Worm (Caenorhabditis elegans) whole organism, late embryonic: ENCODE measurements around the gene Y39H10B.2.

Source experiments
- C38D4.7 ChIP-seq: fragments of 200-800 bp; sonication (Bioruptor generic); optimal IDR thresholded peaks from 2 replicates; lab custom pipeline; 2018; ENCODE audit warnings: mild to moderate bottlenecking, missing genetic modification characterization, moderate library complexity, missing compliant biosample characterization
- F13H6.1 ChIP-seq: sonication (generic microtip); optimal IDR thresholded peaks from 2 replicates; lab custom pipeline; 2016; ENCODE audit warnings: missing genetic modification characterization, missing compliant biosample characterization
- K09A11.1 ChIP-seq: sonication (generic microtip); optimal IDR thresholded peaks from 2 replicates; lab custom pipeline; 2017; ENCODE audit warnings: antibody characterized with exemption, mild to moderate bottlenecking, missing genetic modification characterization, missing compliant biosample characterization; ENCODE audit not compliant: insufficient read depth
- ahr-1 ChIP-seq: sonication (generic microtip); optimal IDR thresholded peaks from 2 replicates; lab custom pipeline; 2016; ENCODE audit warnings: missing genetic modification characterization, missing compliant biosample characterization
- ceh-18 ChIP-seq: sonication (generic microtip); optimal IDR thresholded peaks from 2 replicates; lab custom pipeline; 2016; ENCODE audit warnings: missing genetic modification characterization, missing compliant biosample characterization
- ceh-22 ChIP-seq: sonication (generic microtip); optimal IDR thresholded peaks from 2 replicates; lab custom pipeline; 2017; ENCODE audit warnings: missing biosample characterization, missing genetic modification characterization
- ceh-30 ChIP-seq: fragments of 150-350 bp; optimal IDR thresholded peaks from 2 replicates; lab custom pipeline; 2014; ENCODE audit warnings: missing biosample characterization, missing genetic modification characterization
- ceh-31 ChIP-seq: sonication (generic microtip); optimal IDR thresholded peaks from 2 replicates; lab custom pipeline; 2016; ENCODE audit warnings: missing genetic modification characterization, missing compliant biosample characterization
- ceh-34 ChIP-seq: sonication (generic microtip); optimal IDR thresholded peaks from 2 replicates; lab custom pipeline; 2016; ENCODE audit warnings: mild to moderate bottlenecking, missing genetic modification characterization, missing compliant biosample characterization
- ceh-45 ChIP-seq: fragments of 200-800 bp; sonication (Bioruptor generic); IDR thresholded peaks from 2 replicates; pipeline ENCODE4 v1.3.6; 2022; ENCODE audit warnings: missing genetic modification reagents, missing genetic modification characterization, missing compliant biosample characterization
- ceh-6 ChIP-seq: fragments of 200-800 bp; sonication (Bioruptor generic); optimal IDR thresholded peaks from 2 replicates; lab custom pipeline; 2018; ENCODE audit warnings: mild to moderate bottlenecking, missing genetic modification characterization, missing compliant biosample characterization
- ceh-9 ChIP-seq: sonication (generic microtip); optimal IDR thresholded peaks from 2 replicates; lab custom pipeline; 2016; ENCODE audit warnings: mild to moderate bottlenecking, missing genetic modification characterization, inconsistent platforms, missing compliant biosample characterization
- dve-1 ChIP-seq: sonication (generic microtip); optimal IDR thresholded peaks from 2 replicates; lab custom pipeline; 2017; ENCODE audit warnings: antibody characterized with exemption, mild to moderate bottlenecking, missing genetic modification characterization, missing compliant biosample characterization
- elt-2 ChIP-seq: sonication (generic microtip); optimal IDR thresholded peaks from 2 replicates; lab custom pipeline; 2016; ENCODE audit warnings: missing genetic modification reagents, missing genetic modification characterization, missing compliant biosample characterization
- elt-4 ChIP-seq: sonication (generic microtip); optimal IDR thresholded peaks from 2 replicates; lab custom pipeline; 2016; ENCODE audit warnings: missing genetic modification characterization, missing compliant biosample characterization
- fkh-10 ChIP-seq: fragments of 150-350 bp; optimal IDR thresholded peaks from 2 replicates; lab custom pipeline; 2014; ENCODE audit warnings: missing biosample characterization, missing genetic modification reagents, missing genetic modification characterization
- fkh-6 ChIP-seq: sonication (generic microtip); optimal IDR thresholded peaks from 2 replicates; lab custom pipeline; 2016; ENCODE audit warnings: missing genetic modification characterization, missing compliant biosample characterization
- gmeb-2 ChIP-seq: sonication (generic microtip); optimal IDR thresholded peaks from 2 replicates; lab custom pipeline; 2016; ENCODE audit warnings: missing genetic modification characterization, inconsistent platforms, missing compliant biosample characterization
- hlh-15 ChIP-seq: sonication (generic microtip); optimal IDR thresholded peaks from 2 replicates; lab custom pipeline; 2016; ENCODE audit warnings: missing genetic modification characterization, missing compliant biosample characterization
- hlh-30 ChIP-seq: sonication (generic microtip); optimal IDR thresholded peaks from 2 replicates; lab custom pipeline; 2017; ENCODE audit warnings: antibody characterized with exemption, missing genetic modification characterization, missing compliant biosample characterization; ENCODE audit not compliant: insufficient read depth
- lin-11 ChIP-seq: fragments of 200-800 bp; sonication (Bioruptor generic); optimal IDR thresholded peaks from 2 replicates; lab custom pipeline; 2018; ENCODE audit warnings: mild to moderate bottlenecking, missing genetic modification characterization, missing compliant biosample characterization
- madf-2 ChIP-seq: sonication (generic microtip); optimal IDR thresholded peaks from 2 replicates; lab custom pipeline; 2017; ENCODE audit warnings: missing genetic modification characterization, missing compliant biosample characterization
- nhr-11 ChIP-seq: fragments of 150-350 bp; optimal IDR thresholded peaks from 2 replicates; lab custom pipeline; 2014; ENCODE audit warnings: missing biosample characterization, missing genetic modification characterization
- npax-4 ChIP-seq: sonication (generic microtip); optimal IDR thresholded peaks from 2 replicates; lab custom pipeline; 2016; ENCODE audit warnings: missing genetic modification characterization, missing compliant biosample characterization
- odd-2 ChIP-seq: sonication (generic microtip); optimal IDR thresholded peaks from 2 replicates; lab custom pipeline; 2017; ENCODE audit warnings: antibody characterized with exemption, mild to moderate bottlenecking, missing genetic modification characterization, missing compliant biosample characterization
- pha-2 ChIP-seq: sonication (generic microtip); optimal IDR thresholded peaks from 2 replicates; lab custom pipeline; 2017; ENCODE audit warnings: mild to moderate bottlenecking, missing genetic modification characterization, missing compliant biosample characterization
- pha-4 ChIP-seq: fragments of 150-350 bp; optimal IDR thresholded peaks from 2 replicates; lab custom pipeline; 2018; ENCODE audit warnings: missing biosample characterization, missing genetic modification reagents, missing genetic modification characterization
- ref-2 ChIP-seq: sonication (generic microtip); optimal IDR thresholded peaks from 2 replicates; lab custom pipeline; 2016; ENCODE audit warnings: missing genetic modification characterization, missing compliant biosample characterization
- rnt-1 ChIP-seq: sonication (generic microtip); optimal IDR thresholded peaks from 2 replicates; lab custom pipeline; 2016; ENCODE audit warnings: missing genetic modification characterization, missing compliant biosample characterization
- sdc-2 ChIP-seq: sonication (generic microtip); optimal IDR thresholded peaks from 2 replicates; lab custom pipeline; 2016; ENCODE audit warnings: missing genotype, missing genetic modification characterization, missing compliant biosample characterization
- sox-2 ChIP-seq: fragments of 200-800 bp; sonication (Bioruptor generic); IDR thresholded peaks from 2 replicates; pipeline ENCODE4 v1.3.6; 2022; ENCODE audit warnings: missing genetic modification reagents, missing genetic modification characterization, missing compliant biosample characterization
- sox-4 ChIP-seq: sonication (generic microtip); optimal IDR thresholded peaks from 2 replicates; lab custom pipeline; 2017; ENCODE audit warnings: mild to moderate bottlenecking, missing genetic modification characterization, inconsistent platforms, missing compliant biosample characterization
- syd-9 ChIP-seq: sonication (generic microtip); optimal IDR thresholded peaks from 2 replicates; lab custom pipeline; 2016; ENCODE audit warnings: mild to moderate bottlenecking, missing genetic modification characterization, moderate library complexity, missing compliant biosample characterization
- tbx-7 ChIP-seq: sonication (generic microtip); optimal IDR thresholded peaks from 2 replicates; lab custom pipeline; 2016; ENCODE audit warnings: missing genotype, missing genetic modification characterization, missing compliant biosample characterization
- ttx-3 ChIP-seq: sonication (generic microtip); optimal IDR thresholded peaks from 2 replicates; lab custom pipeline; 2016; ENCODE audit warnings: missing genetic modification reagents, missing genetic modification characterization, missing compliant biosample characterization
- unc-3 ChIP-seq, 2 experiments: fragments of 200-800 bp in 1 of 2; sonication (Bioruptor generic) in 1 of 2; sonication (generic microtip) in 1 of 2; conservative IDR thresholded peaks in 1 of 2; optimal IDR thresholded peaks in 1 of 2; 2 replicates each; pipeline versions ENCODE4 v1.3.6 to Lab custom; 2016 to 2022; ENCODE audit warnings: missing compliant biosample characterization in 2 of 2, missing genetic modification characterization in 2 of 2, missing genetic modification reagents in 1 of 2
- unc-42 ChIP-seq: sonication (generic microtip); optimal IDR thresholded peaks from 2 replicates; lab custom pipeline; 2016; ENCODE audit warnings: missing genotype, missing genetic modification characterization, missing compliant biosample characterization
- unc-55 ChIP-seq: sonication (generic microtip); optimal IDR thresholded peaks from 2 replicates; lab custom pipeline; 2017; ENCODE audit warnings: missing biosample characterization, missing genetic modification reagents, missing genetic modification characterization
- zip-5 ChIP-seq: sonication (generic microtip); optimal IDR thresholded peaks from 2 replicates; lab custom pipeline; 2016; ENCODE audit warnings: missing genetic modification characterization, missing compliant biosample characterization
- ztf-16 ChIP-seq: sonication (generic microtip); optimal IDR thresholded peaks from 2 replicates; lab custom pipeline; 2017; ENCODE audit warnings: missing genetic modification characterization, missing compliant biosample characterization

The Y39H10B.2 gene

ce11 chrV:3682553-3682952 is 14.0 kb downstream of the Y39H10B.2 start, which contains the start of gene W08A12.3:
W08A12.3 (plus strand) TSS chrV:3682853.
- TF ChIP-seq npax-4 (tag; lab: Kevin White, UChicago) (no peak), zip-5 (no peak), C38D4.7 (GFP tag; lab: Kevin White, UChicago) (no peak), sdc-2 (tag; lab: Kevin White, UChicago) (no peak), fkh-6 (tag; lab: Kevin White, UChicago) (no peak), odd-2 (tag; lab: Kevin White, UChicago) (no peak), ceh-30 (tag; lab: Kevin White, UChicago) (no peak), elt-4 (no peak), unc-3 (GFP tag; conservative IDR thresholded peaks at IDR 0.05; lab: Robert Waterston, UW) (no peak), unc-3 (tag; optimal IDR thresholded peaks at IDR 0.05; lab: Kevin White, UChicago) (no peak), gmeb-2 (no peak), ttx-3 (tag; lab: Kevin White, UChicago) (no peak)

DNA sequence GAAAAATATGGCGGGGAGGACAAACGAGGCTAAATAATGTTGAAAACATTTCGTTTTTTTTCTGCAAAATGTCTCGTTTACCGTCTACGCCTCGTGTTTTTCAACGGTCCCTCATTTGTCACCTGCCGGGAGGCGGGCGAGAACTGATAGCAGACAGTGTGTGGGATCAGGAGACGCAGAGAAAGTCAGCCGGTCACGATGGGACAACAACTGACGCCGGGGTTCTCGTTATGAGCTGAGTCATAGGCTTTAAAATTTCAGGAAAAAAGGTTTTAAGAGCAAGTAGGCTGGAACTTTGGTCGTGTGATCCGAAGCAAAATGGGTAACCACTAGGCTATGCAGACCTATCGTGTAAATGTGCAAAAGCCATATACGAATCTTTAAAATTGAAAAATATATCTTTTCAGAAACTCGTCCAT is 17.2 kb downstream of the Y39H10B.2 start, which contains the start of gene W08A12.2:
Gene W08A12.2, minus strand, starts transcription at position 103 of the 419 bp plus-strand sequence.
- TF ChIP-seq odd-2 (tag; lab: Kevin White, UChicago) (no peak), unc-55 (GFP tag; lab: Kevin White, UChicago) (peak; percentile 16), ceh-18 (tag; lab: Kevin White, UChicago) (peak; percentile 35), hlh-30 (tag; lab: Kevin White, UChicago) (peak; percentile 40)

- TF ChIP-seq F13H6.1 (tag; lab: Kevin White, UChicago) (no peak), sox-4 (tag; lab: Kevin White, UChicago) (no peak), ceh-45 (no peak), ref-2 (tag; lab: Kevin White, UChicago) (no peak), pha-2 (tag; lab: Kevin White, UChicago) (no peak), gmeb-2 (no peak), ceh-18 (tag; lab: Kevin White, UChicago) (no peak), ceh-31 (tag; lab: Kevin White, UChicago) (no peak), zip-5 (no peak), lin-11 (tag; lab: Kevin White, UChicago) (no peak), ceh-22 (tag; lab: Kevin White, UChicago) (no peak), odd-2 (tag; lab: Kevin White, UChicago) (no peak), dve-1 (tag; lab: Kevin White, UChicago) (no peak), unc-3 (GFP tag; conservative IDR thresholded peaks at IDR 0.05; lab: Robert Waterston, UW) (no peak), unc-3 (tag; optimal IDR thresholded peaks at IDR 0.05; lab: Kevin White, UChicago) (no peak), elt-2 (no peak), ceh-34 (no peak), syd-9 (tag; lab: Kevin White, UChicago) (no peak), pha-4 (no peak), hlh-15 (tag; lab: Kevin White, UChicago) (no peak)
Observed at ce11 chrV:3686292-3686691, 17.7 kb downstream of the Y39H10B.2 start.

- no peak for TF ChIP-seq nhr-11 (tag; lab: Kevin White, UChicago)
- no peak for TF ChIP-seq ceh-6 (GFP tag; lab: Kevin White, UChicago)
- TF ChIP-seq ceh-9 (tag; lab: Kevin White, UChicago), result no peak
- no peak for TF ChIP-seq rnt-1 (tag; lab: Kevin White, UChicago)
- TF ChIP-seq ceh-34, result no peak
- no peak for TF ChIP-seq fkh-10
- no peak for TF ChIP-seq dve-1 (tag; lab: Kevin White, UChicago)
- TF ChIP-seq ztf-16, result no peak
- TF ChIP-seq madf-2 (tag; lab: Kevin White, UChicago), result no peak
- no peak for TF ChIP-seq ahr-1 (tag; lab: Kevin White, UChicago)
- no peak for TF ChIP-seq fkh-6 (tag; lab: Kevin White, UChicago)
- TF ChIP-seq ceh-45, result no peak
- no peak for TF ChIP-seq K09A11.1
- no peak for TF ChIP-seq tbx-7 (tag; lab: Kevin White, UChicago)
- TF ChIP-seq unc-42, result no peak
- no peak for TF ChIP-seq C38D4.7 (GFP tag; lab: Kevin White, UChicago)
- TF ChIP-seq sox-2 (GFP tag; lab: Robert Waterston, UW), result no peak
Observed at ce11 chrV:3686899-3687298, 18.3 kb downstream of the Y39H10B.2 start, which contains the start of gene unc-132. unc-132 (plus strand) TSS chrV:3687106.
